Worm (Caenorhabditis elegans) whole organism, L3 larva: ENCODE data around the gene F21C10.11.

ENCODE experiments used
- egl-27 ChIP-seq: sonication (generic microtip); optimal IDR thresholded peaks from 4 replicates; lab custom pipeline; 2017; ENCODE audit warnings: missing biosample characterization, missing genetic modification reagents, missing genetic modification characterization
- fkh-10 ChIP-seq: sonication (generic microtip); optimal IDR thresholded peaks from 2 replicates; lab custom pipeline; 2017; ENCODE audit warnings: missing biosample characterization, missing genetic modification reagents, missing genetic modification characterization
- lin-15B ChIP-seq: fragments of 150-350 bp; optimal IDR thresholded peaks from 2 replicates; lab custom pipeline; 2014; ENCODE audit warnings: missing biosample characterization, missing genetic modification characterization
- nhr-12 ChIP-seq: fragments of 150-350 bp; optimal IDR thresholded peaks from 2 replicates; lab custom pipeline; 2014; ENCODE audit warnings: missing biosample characterization, missing genetic modification characterization
- snpc-4 ChIP-seq: fragments of 150-350 bp; optimal IDR thresholded peaks from 2 replicates; lab custom pipeline; 2014; ENCODE audit warnings: missing biosample characterization, missing genetic modification characterization

ce11 chrV:9108219-9108618 is 15.1 kb upstream of the F21C10.11 start, which contains the start of gene F21C10.18:
- TF ChIP-seq snpc-4 (tag; lab: Kevin White, UChicago): no peak
- TF ChIP-seq egl-27 (tag; lab: Kevin White, UChicago): no peak
- TF ChIP-seq fkh-10 (GFP tag; lab: Kevin White, UChicago): no peak
- TF ChIP-seq nhr-12 (tag; lab: Kevin White, UChicago): no peak
- no peak for TF ChIP-seq lin-15B (tag; lab: Kevin White, UChicago)
